Worm (Caenorhabditis elegans) whole organism, young adult: ENCODE data around the gene osm-6.
A peak's percentile ranks its signal among the peaks of the same experiment; 100 is the strongest.

ENCODE experiments used
- B0336.3 ChIP-seq: fragments of 200-800 bp; sonication (Bioruptor generic); IDR thresholded peaks from 2 replicates; pipeline ENCODE4 v1.3.6; 2022; ENCODE audit warnings: missing genetic modification characterization, missing compliant biosample characterization
- C17E4.6 ChIP-seq: fragments of 200-800 bp; sonication (Bioruptor generic); IDR thresholded peaks from 2 replicates; pipeline ENCODE4 v1.3.6; 2022; ENCODE audit warnings: missing genetic modification reagents, missing genetic modification characterization, missing compliant biosample characterization
- F23B12.7 ChIP-seq: sonication (generic microtip); optimal IDR thresholded peaks from 2 replicates; lab custom pipeline; 2017; ENCODE audit warnings: missing genetic modification characterization, mild to moderate bottlenecking, missing compliant biosample characterization, antibody characterized with exemption, moderate library complexity; ENCODE audit not compliant: insufficient read depth
- F33H1.4 ChIP-seq: fragments of 200-800 bp; sonication (Bioruptor generic); IDR thresholded peaks from 2 replicates; pipeline ENCODE4 v1.3.6; 2022; ENCODE audit warnings: missing genetic modification reagents, missing genetic modification characterization, missing compliant biosample characterization
- F55B11.4 ChIP-seq: sonication (generic microtip); optimal IDR thresholded peaks from 2 replicates; lab custom pipeline; 2016; ENCODE audit warnings: missing compliant biosample characterization, missing genetic modification characterization, borderline replicate concordance; ENCODE audit not compliant: insufficient read depth
- K11D2.4 ChIP-seq: fragments of 200-800 bp; sonication (Bioruptor generic); IDR thresholded peaks from 2 replicates; pipeline ENCODE4 v1.3.6; 2022; ENCODE audit warnings: missing genetic modification reagents, missing genetic modification characterization, missing compliant biosample characterization
- K12H6.12 ChIP-seq: fragments of 200-800 bp; sonication (Bioruptor generic); optimal IDR thresholded peaks from 2 replicates; lab custom pipeline; 2018; ENCODE audit warnings: mild to moderate bottlenecking, missing genetic modification characterization, missing compliant biosample characterization
- ZK185.1 ChIP-seq: sonication (generic microtip); optimal IDR thresholded peaks from 2 replicates; lab custom pipeline; 2016; ENCODE audit warnings: mild to moderate bottlenecking, missing genetic modification characterization, missing compliant biosample characterization; ENCODE audit not compliant: poor library complexity, severe bottlenecking
- atf-7 ChIP-seq: sonication (generic microtip); optimal IDR thresholded peaks from 2 replicates; lab custom pipeline; 2017; ENCODE audit warnings: mild to moderate bottlenecking, missing genetic modification characterization, missing compliant biosample characterization
- attf-3 ChIP-seq: fragments of 200-800 bp; sonication (Bioruptor generic); conservative IDR thresholded peaks from 2 replicates; pipeline ENCODE4 v1.3.6; 2022; ENCODE audit warnings: missing genetic modification reagents, missing genetic modification characterization, missing compliant biosample characterization
- ccch-3 ChIP-seq: fragments of 200-800 bp; sonication (Bioruptor generic); optimal IDR thresholded peaks from 2 replicates; lab custom pipeline; 2018; ENCODE audit warnings: mild to moderate bottlenecking, missing genetic modification characterization, missing compliant biosample characterization
- ceh-100 ChIP-seq: fragments of 200-800 bp; sonication (Bioruptor generic); IDR thresholded peaks from 2 replicates; pipeline ENCODE4 v1.3.6; 2022; ENCODE audit warnings: missing genetic modification reagents, missing genetic modification characterization, missing compliant biosample characterization
- ceh-40 ChIP-seq: fragments of 200-800 bp; sonication (Bioruptor generic); IDR thresholded peaks from 2 replicates; pipeline ENCODE4 v1.3.6; 2022; ENCODE audit warnings: missing genetic modification characterization, missing compliant biosample characterization
- die-1 ChIP-seq: sonication (generic microtip); optimal IDR thresholded peaks from 2 replicates; lab custom pipeline; 2016; ENCODE audit warnings: missing genotype, mild to moderate bottlenecking, missing genetic modification characterization, missing compliant biosample characterization
- dpff-1 ChIP-seq: sonication (generic microtip); optimal IDR thresholded peaks from 2 replicates; lab custom pipeline; 2017; ENCODE audit warnings: mild to moderate bottlenecking, missing genetic modification characterization, missing compliant biosample characterization
- egl-44 ChIP-seq: fragments of 200-800 bp; sonication (Bioruptor generic); IDR thresholded peaks from 2 replicates; pipeline ENCODE4 v1.3.6; 2022; ENCODE audit warnings: missing genetic modification reagents, missing genetic modification characterization, missing compliant biosample characterization
- him-1 ChIP-seq: sonication (generic microtip); optimal IDR thresholded peaks from 2 replicates; lab custom pipeline; 2016; ENCODE audit warnings: missing genotype, missing genetic modification reagents, missing genetic modification characterization, missing compliant biosample characterization
- hlh-12 ChIP-seq: sonication (generic microtip); optimal IDR thresholded peaks from 2 replicates; lab custom pipeline; 2016; ENCODE audit warnings: missing genetic modification characterization, missing compliant biosample characterization
- hsf-1 ChIP-seq: fragments of 200-800 bp; sonication (Bioruptor generic); IDR thresholded peaks from 2 replicates; pipeline ENCODE4 v1.3.6; 2022; ENCODE audit warnings: missing genetic modification reagents, missing genetic modification characterization, missing compliant biosample characterization
- let-526 ChIP-seq: fragments of 200-800 bp; sonication (Bioruptor generic); IDR thresholded peaks from 2 replicates; pipeline ENCODE4 v1.3.6; 2022; ENCODE audit warnings: missing genetic modification reagents, missing genetic modification characterization, missing compliant biosample characterization
- lin-35 ChIP-seq, 3 experiments: fragments of 150-350 bp in 2 of 3; sonication (generic microtip) in 1 of 3; optimal IDR thresholded peaks; 2 replicates each; lab custom pipeline; 2014 to 2018; ENCODE audit warnings: missing biosample characterization in 3 of 3, missing genetic modification characterization in 3 of 3, missing genetic modification reagents in 3 of 3
- lin-54 ChIP-seq: fragments of 200-800 bp; sonication (Bioruptor generic); optimal IDR thresholded peaks from 2 replicates; lab custom pipeline; 2018; ENCODE audit warnings: mild to moderate bottlenecking, missing genetic modification characterization, missing compliant biosample characterization
- madf-10 ChIP-seq: sonication (generic microtip); optimal IDR thresholded peaks from 2 replicates; lab custom pipeline; 2016; ENCODE audit warnings: mild to moderate bottlenecking, missing genetic modification characterization, missing compliant biosample characterization
- mxl-1 ChIP-seq: sonication (generic microtip); optimal IDR thresholded peaks from 2 replicates; lab custom pipeline; 2016; ENCODE audit warnings: missing genetic modification characterization, missing compliant biosample characterization
- nfya-1 ChIP-seq: sonication (generic microtip); optimal IDR thresholded peaks from 2 replicates; lab custom pipeline; 2017; ENCODE audit warnings: antibody characterized with exemption, missing compliant biosample characterization, missing genetic modification characterization, borderline replicate concordance; ENCODE audit not compliant: insufficient read depth
- nfyb-1 ChIP-seq: fragments of 200-800 bp; sonication (Bioruptor generic); IDR thresholded peaks from 2 replicates; pipeline ENCODE4 v1.3.6; 2022; ENCODE audit warnings: missing genetic modification reagents, missing genetic modification characterization, missing compliant biosample characterization
- nhr-179 ChIP-seq: sonication (generic microtip); optimal IDR thresholded peaks from 2 replicates; lab custom pipeline; 2016; ENCODE audit warnings: mild to moderate bottlenecking, missing genetic modification characterization, missing compliant biosample characterization
- nhr-80 ChIP-seq: sonication (generic microtip); optimal IDR thresholded peaks from 2 replicates; lab custom pipeline; 2016; ENCODE audit warnings: missing genetic modification characterization, missing compliant biosample characterization
- pbrm-1 ChIP-seq: fragments of 200-800 bp; sonication (Bioruptor generic); IDR thresholded peaks from 2 replicates; pipeline ENCODE4 v1.3.6; 2022; ENCODE audit warnings: missing genetic modification reagents, missing genetic modification characterization, missing compliant biosample characterization
- repo-1 ChIP-seq: sonication (generic microtip); optimal IDR thresholded peaks from 2 replicates; lab custom pipeline; 2017; ENCODE audit warnings: mild to moderate bottlenecking, missing genetic modification characterization, missing compliant biosample characterization
- snpc-1.3 ChIP-seq: sonication (generic microtip); optimal IDR thresholded peaks from 2 replicates; lab custom pipeline; 2017; ENCODE audit warnings: missing genetic modification characterization, mild to moderate bottlenecking, missing compliant biosample characterization, antibody characterized with exemption, moderate library complexity, missing genotype, missing genetic modification reagents; ENCODE audit not compliant: insufficient read depth
- snpc-4 ChIP-seq, 5 experiments: fragments of 150-350 bp in 1 of 5; sonication (generic microtip) in 4 of 5; optimal IDR thresholded peaks; 2 replicates each; lab custom pipeline; 2014 to 2018; ENCODE audit warnings: missing genetic modification characterization in 5 of 5, missing biosample characterization in 3 of 5, antibody characterized with exemption in 2 of 5, mild to moderate bottlenecking in 2 of 5, missing compliant biosample characterization in 2 of 5, missing genotype in 2 of 5, moderate library complexity in 2 of 5, missing genetic modification reagents in 1 of 5
- tbp1 ChIP-seq: fragments of 200-800 bp; sonication (Bioruptor generic); optimal IDR thresholded peaks from 2 replicates; lab custom pipeline; 2018; ENCODE audit warnings: mild to moderate bottlenecking, missing genetic modification characterization, missing compliant biosample characterization
- tlf-1 ChIP-seq: fragments of 200-800 bp; sonication (Bioruptor generic); optimal IDR thresholded peaks from 2 replicates; lab custom pipeline; 2018; ENCODE audit warnings: mild to moderate bottlenecking, missing genetic modification characterization, missing compliant biosample characterization
- unc-130 ChIP-seq: sonication (generic microtip); optimal IDR thresholded peaks from 2 replicates; lab custom pipeline; 2016; ENCODE audit warnings: missing genetic modification reagents, missing genetic modification characterization, missing compliant biosample characterization
- zfh-2 ChIP-seq: fragments of 200-800 bp; sonication (Bioruptor generic); conservative IDR thresholded peaks from 2 replicates; pipeline ENCODE4 v1.3.6; 2022; ENCODE audit warnings: missing genetic modification reagents, missing genetic modification characterization, missing compliant biosample characterization
- ztf-18 ChIP-seq: sonication (generic microtip); optimal IDR thresholded peaks from 2 replicates; lab custom pipeline; 2016; ENCODE audit warnings: missing genotype, mild to moderate bottlenecking, missing genetic modification characterization, missing compliant biosample characterization
- ztf-28 ChIP-seq: fragments of 200-800 bp; sonication (Bioruptor generic); IDR thresholded peaks from 2 replicates; pipeline ENCODE4 v1.3.6; 2022; ENCODE audit warnings: missing genetic modification reagents, missing genetic modification characterization, missing compliant biosample characterization
- ztf-3 ChIP-seq: fragments of 200-800 bp; sonication (Bioruptor generic); optimal IDR thresholded peaks from 2 replicates; lab custom pipeline; 2018; ENCODE audit warnings: mild to moderate bottlenecking, missing genetic modification characterization, missing compliant biosample characterization

Gene osm-6

ce11 chrV:11941664-11942063 is 14.4 kb upstream of the osm-6 start:
- TF ChIP-seq die-1 (tag; lab: Kevin White, UChicago) (no peak), lin-54 (GFP tag; lab: Kevin White, UChicago) (no peak), ztf-18 (tag; lab: Kevin White, UChicago) (no peak), hlh-12 (tag; lab: Kevin White, UChicago) (no peak), nhr-80 (tag; lab: Kevin White, UChicago) (peak; percentile 84), dpff-1 (no peak), B0336.3 (no peak), atf-7 (tag; lab: Kevin White, UChicago) (peak; percentile 70), unc-130 (no peak)

ce11 chrV:11940329-11940728 is 13.1 kb upstream of the osm-6 start:
- no peak for TF ChIP-seq pbrm-1 (GFP tag; lab: Robert Waterston, UW)
- no peak for TF ChIP-seq him-1
- no peak for TF ChIP-seq ztf-3
- no peak for TF ChIP-seq let-526
- TF ChIP-seq die-1 (tag; lab: Kevin White, UChicago) = no peak
- TF ChIP-seq ceh-40 (GFP tag; lab: Robert Waterston, UW) = no peak
- no peak for TF ChIP-seq tlf-1 (GFP tag; lab: Kevin White, UChicago)
- no peak for TF ChIP-seq lin-54 (GFP tag; lab: Kevin White, UChicago)

ce11 chrV:11937710-11938109 is 10.5 kb upstream of the osm-6 start, which contains the start of gene gpla-1:
Gene gpla-1 (minus strand): TSS chrV:11937810.
- TF ChIP-seq nfya-1 (no peak), lin-35 (GFP tag; optimal IDR thresholded peaks at IDR 0.05; lab: Kevin White, UChicago) (no peak)

- TF ChIP-seq lin-35 (GFP tag; optimal IDR thresholded peaks at IDR 0.05; lab: Kevin White, UChicago) (no peak), nhr-179 (no peak), snpc-1.3 (tag; lab: Kevin White, UChicago) (no peak), tbp1 (GFP tag; lab: Kevin White, UChicago) (no peak), egl-44 (no peak), F55B11.4 (tag; lab: Kevin White, UChicago) (no peak), mxl-1 (tag; lab: Kevin White, UChicago) (no peak), repo-1 (tag; lab: Kevin White, UChicago) (no peak), F33H1.4 (GFP tag; lab: Robert Waterston, UW) (no peak)
- TF ChIP-seq, all 124 proteins: peak for 0
These were observed 7.6 kb upstream of the osm-6 start, which contains the start of gene F58H1.8 for ce11 chrV:11934848-11935247. Gene F58H1.8 (plus strand): TSS chrV:11935148.

- TF ChIP-seq ccch-3 (GFP tag; lab: Kevin White, UChicago) (peak; percentile 9), dpff-1 (no peak), F23B12.7 (tag; lab: Kevin White, UChicago) (no peak), snpc-4 (GFP tag; optimal IDR thresholded peaks at IDR 0.05; lab: Kevin White, UChicago) (no peak), snpc-4 (tag; optimal IDR thresholded peaks at IDR 0.05; lab: Kevin White, UChicago) (peak in 1 of 4 experiments; percentile 50), tbp1 (GFP tag; lab: Kevin White, UChicago) (no peak), ztf-18 (tag; lab: Kevin White, UChicago) (peak; percentile 13), hsf-1 (GFP tag; lab: Robert Waterston, UW) (no peak), let-526 (no peak), K11D2.4 (no peak), ZK185.1 (no peak), K12H6.12 (tag; lab: Kevin White, UChicago) (peak; percentile 44), ceh-100 (GFP tag; lab: Robert Waterston, UW) (peak; percentile 91), C17E4.6 (GFP tag; lab: Robert Waterston, UW) (no peak), ztf-28 (GFP tag; lab: Robert Waterston, UW) (no peak), nfyb-1 (GFP tag; lab: Robert Waterston, UW) (no peak), madf-10 (peak; percentile 1), zfh-2 (no peak), attf-3 (GFP tag; lab: Robert Waterston, UW) (peak; percentile 30; the same call in 1 of the 2 replicates)
These were observed 6.2 kb upstream of the osm-6 start, which contains the start of the genes aman-2 and F58H1.3 for ce11 chrV:11933196-11934028. Gene aman-2 (minus strand): TSS chrV:11933246. Gene F58H1.3 (plus strand): TSS chrV:11933978.
